Worm (Caenorhabditis elegans) whole organism, mixed stage, embryonic: ENCODE results near the gene F54E4.2.

Source experiments
- blmp-1 ChIP-seq: fragments of 150-350 bp; optimal IDR thresholded peaks from 2 replicates; lab custom pipeline; 2014; ENCODE audit warnings: missing biosample characterization, missing genetic modification characterization
- elt-1 ChIP-seq: sonication (generic microtip); optimal IDR thresholded peaks from 2 replicates; lab custom pipeline; 2017; ENCODE audit warnings: missing genetic modification characterization, mild to moderate bottlenecking, missing compliant biosample characterization, antibody characterized with exemption, moderate library complexity, borderline replicate concordance; ENCODE audit not compliant: insufficient read depth
- elt-3 ChIP-seq: fragments of 150-350 bp; optimal IDR thresholded peaks from 2 replicates; lab custom pipeline; 2014; ENCODE audit warnings: missing biosample characterization, missing genetic modification characterization
- hlh-1 ChIP-seq: fragments of 150-350 bp; optimal IDR thresholded peaks from 2 replicates; lab custom pipeline; 2014; ENCODE audit warnings: missing biosample characterization, missing genetic modification reagents, missing genetic modification characterization
- lin-13 ChIP-seq: fragments of 150-350 bp; optimal IDR thresholded peaks from 2 replicates; lab custom pipeline; 2014; ENCODE audit warnings: missing biosample characterization, missing genetic modification characterization
- lin-32 ChIP-seq: fragments of 200-800 bp; sonication (Bioruptor generic); optimal IDR thresholded peaks from 2 replicates; lab custom pipeline; 2018; ENCODE audit warnings: mild to moderate bottlenecking, missing genetic modification characterization, missing compliant biosample characterization
- lsy-2 ChIP-seq: fragments of 150-350 bp; optimal IDR thresholded peaks from 2 replicates; lab custom pipeline; 2014; ENCODE audit warnings: missing biosample characterization, missing genetic modification characterization
- mab-5 ChIP-seq: fragments of 150-350 bp; optimal IDR thresholded peaks from 2 replicates; lab custom pipeline; 2014; ENCODE audit warnings: missing biosample characterization, missing genetic modification characterization
- mep-1 ChIP-seq: fragments of 150-350 bp; optimal IDR thresholded peaks from 2 replicates; lab custom pipeline; 2017; ENCODE audit warnings: missing biosample characterization, missing genetic modification reagents, missing genetic modification characterization, inconsistent platforms
- nhr-237 ChIP-seq: fragments of 150-350 bp; optimal IDR thresholded peaks from 2 replicates; lab custom pipeline; 2014; ENCODE audit warnings: missing biosample characterization, missing genetic modification characterization
- pha-4 ChIP-seq: fragments of 150-350 bp; optimal IDR thresholded peaks from 2 replicates; lab custom pipeline; 2018; ENCODE audit warnings: missing biosample characterization, missing genetic modification reagents, missing genetic modification characterization
- unc-62 ChIP-seq: fragments of 150-350 bp; optimal IDR thresholded peaks from 2 replicates; lab custom pipeline; 2014; ENCODE audit warnings: missing biosample characterization, missing genetic modification reagents, missing genetic modification characterization
- ztf-11 ChIP-seq: fragments of 150-350 bp; optimal IDR thresholded peaks from 2 replicates; lab custom pipeline; 2014; ENCODE audit warnings: missing biosample characterization, missing genetic modification characterization

ce11 chrX:14654668-14655067 lies 26.0 kb upstream of the F54E4.2 start, which contains the start of gene syg-2:
- no peak for TF ChIP-seq hlh-1 (tag; lab: Kevin White, UChicago)
- TF ChIP-seq mep-1 (tag; lab: Kevin White, UChicago): no peak
- TF ChIP-seq pha-4 (tag; lab: Kevin White, UChicago): no peak
- no peak for TF ChIP-seq elt-3 (tag; lab: Kevin White, UChicago)
- TF ChIP-seq unc-62 (GFP tag; lab: Kevin White, UChicago): no peak
- TF ChIP-seq blmp-1: no peak
- TF ChIP-seq elt-1 (tag; lab: Kevin White, UChicago): no peak
- TF ChIP-seq mab-5 (tag; lab: Kevin White, UChicago): no peak
- no peak for TF ChIP-seq ztf-11
- no peak for TF ChIP-seq lin-13 (tag; lab: Kevin White, UChicago)
- no peak for TF ChIP-seq lsy-2
- TF ChIP-seq nhr-237 (tag; lab: Kevin White, UChicago): no peak
- no peak for TF ChIP-seq lin-32
